Fruit fly (Drosophila melanogaster) whole organism, embryonic: ENCODE results near the gene Syx5.
A peak's percentile ranks its signal among the peaks of the same experiment; 100 is the strongest.

Experiments used
- Atf3 ChIP-seq: fragments of 200-800 bp; sonication (Bioruptor generic); optimal IDR thresholded peaks from 3 replicates; lab custom pipeline; 2016; ENCODE audit warnings: missing biosample characterization, missing genetic modification characterization
- CG1024 ChIP-seq: fragments of 200-800 bp; sonication (Bioruptor generic); IDR thresholded peaks from 2 replicates; pipeline ENCODE4 v1.3.6; 2022; ENCODE audit warnings: missing biosample characterization, missing genetic modification characterization
- CG10979 ChIP-seq: fragments of 200-800 bp; sonication (Bioruptor generic); optimal IDR thresholded peaks from 2 replicates; lab custom pipeline; 2018; ENCODE audit warnings: missing biosample characterization, mild to moderate bottlenecking, missing genetic modification characterization, moderate library complexity
- CG13123 ChIP-seq: fragments of 200-800 bp; sonication (Bioruptor generic); optimal IDR thresholded peaks from 2 replicates; lab custom pipeline; 2016; ENCODE audit warnings: missing biosample characterization, missing genetic modification characterization
- CG15011 ChIP-seq: fragments of 200-800 bp; sonication (Bioruptor generic); optimal IDR thresholded peaks from 3 replicates; lab custom pipeline; 2018; ENCODE audit warnings: missing biosample characterization, mild to moderate bottlenecking, missing genetic modification characterization
- CG1529 ChIP-seq: fragments of 200-800 bp; sonication (Bioruptor generic); optimal IDR thresholded peaks from 3 replicates; lab custom pipeline; 2018; ENCODE audit warnings: missing biosample characterization, missing genetic modification characterization
- CG16863 ChIP-seq: fragments of 200-800 bp; sonication (Bioruptor generic); optimal IDR thresholded peaks from 3 replicates; lab custom pipeline; 2016; ENCODE audit warnings: missing biosample characterization, missing genetic modification characterization
- CG18764 ChIP-seq: fragments of 200-800 bp; sonication (Bioruptor generic); optimal IDR thresholded peaks from 3 replicates; lab custom pipeline; 2016; ENCODE audit warnings: missing biosample characterization, missing genetic modification characterization
- CG32532 ChIP-seq: fragments of 200-800 bp; sonication (Bioruptor generic); IDR thresholded peaks from 2 replicates; pipeline ENCODE4 v1.3.6; 2022; ENCODE audit warnings: missing biosample characterization, missing genetic modification characterization
- CG6272 ChIP-seq: fragments of 200-800 bp; sonication (Bioruptor generic); IDR thresholded peaks from 2 replicates; pipeline ENCODE4 v1.3.6; 2022; ENCODE audit warnings: missing biosample characterization, missing genetic modification characterization
- CG7556 ChIP-seq: fragments of 200-800 bp; sonication (Bioruptor generic); optimal IDR thresholded peaks from 2 replicates; lab custom pipeline; 2017; ENCODE audit warnings: missing biosample characterization, mild to moderate bottlenecking, missing genetic modification characterization
- CG7987 ChIP-seq: fragments of 200-800 bp; sonication (Bioruptor generic); optimal IDR thresholded peaks from 2 replicates; lab custom pipeline; 2018; ENCODE audit warnings: missing biosample characterization, mild to moderate bottlenecking, missing genetic modification characterization, moderate library complexity
- CG9932 ChIP-seq: fragments of 200-800 bp; sonication (Bioruptor generic); IDR thresholded peaks from 2 replicates; pipeline ENCODE4 v1.3.6; 2022; ENCODE audit warnings: missing biosample characterization, missing genetic modification characterization
- D ChIP-seq, 2 experiments: fragments of 200-800 bp in 1 of 2; fragments of >200 bp in 1 of 2; sonication (Bioruptor generic) in 1 of 2; optimal IDR thresholded peaks; 2 replicates in 1 of 2; 3 replicates in 1 of 2; lab custom pipeline; 2017; ENCODE audit warnings: mild to moderate bottlenecking in 1 of 2, missing biosample characterization in 1 of 2, missing genetic modification characterization in 1 of 2, missing genetic modification reagents in 1 of 2
- Dbx ChIP-seq: fragments of 200-800 bp; sonication (Bioruptor generic); IDR thresholded peaks from 3 replicates; pipeline ENCODE4 v1.3.6; 2022; ENCODE audit warnings: missing biosample characterization, missing genetic modification characterization
- Doc3 ChIP-seq: fragments of 200-800 bp; sonication (Bioruptor generic); IDR thresholded peaks from 3 replicates; pipeline ENCODE4 v1.3.6; 2022; ENCODE audit warnings: missing biosample characterization, missing genetic modification characterization; ENCODE audit not compliant: partially characterized antibody
- MESR4 ChIP-seq: fragments of 200-800 bp; sonication (Bioruptor generic); optimal IDR thresholded peaks from 2 replicates; lab custom pipeline; 2018; ENCODE audit warnings: missing biosample characterization, mild to moderate bottlenecking, missing genetic modification characterization, moderate library complexity
- Med ChIP-seq: fragments of 200-800 bp; sonication (Bioruptor generic); peaks from one replicate; lab custom pipeline; 2016; ENCODE audit warnings: missing biosample characterization, missing genetic modification characterization, mild to moderate bottlenecking, inconsistent platforms, moderate library complexity
- Mrtf ChIP-seq: fragments of 200-800 bp; sonication (Bioruptor generic); IDR thresholded peaks from 3 replicates; pipeline ENCODE4 v1.3.6; 2022; ENCODE audit warnings: missing biosample characterization, missing genetic modification characterization
- NFAT ChIP-seq: fragments of 200-800 bp; sonication (Bioruptor generic); IDR thresholded peaks from 2 replicates; pipeline ENCODE4 v1.3.6; 2022; ENCODE audit warnings: missing biosample characterization, missing genetic modification characterization
- Neu2 ChIP-seq: fragments of 200-800 bp; sonication (Bioruptor generic); optimal IDR thresholded peaks from 3 replicates; lab custom pipeline; 2016; ENCODE audit warnings: missing biosample characterization, missing genetic modification characterization, borderline replicate concordance
- Nf-YB ChIP-seq: fragments of 200-800 bp; sonication (Bioruptor generic); optimal IDR thresholded peaks from 3 replicates; lab custom pipeline; 2019; ENCODE audit warnings: missing biosample characterization, mild to moderate bottlenecking, missing genetic modification characterization, moderate library complexity
- Nf-YC ChIP-seq: fragments of 200-800 bp; optimal IDR thresholded peaks from 3 replicates; lab custom pipeline; 2019; ENCODE audit warnings: missing biosample characterization, mild to moderate bottlenecking, missing genetic modification characterization, moderate library complexity
- Opbp ChIP-seq: fragments of 200-800 bp; sonication (Bioruptor generic); IDR thresholded peaks from 3 replicates; pipeline ENCODE4 v1.3.6; 2022; ENCODE audit warnings: missing biosample characterization, missing genetic modification characterization; ENCODE audit not compliant: partially characterized antibody
- PHDP ChIP-seq: fragments of 200-800 bp; sonication (Bioruptor generic); optimal IDR thresholded peaks from 3 replicates; lab custom pipeline; 2018; ENCODE audit warnings: missing biosample characterization, mild to moderate bottlenecking, missing genetic modification characterization, moderate library complexity
- Pdp1 ChIP-seq, 2 experiments: fragments of 200-800 bp; sonication (Bioruptor generic); optimal IDR thresholded peaks; 3 replicates each; lab custom pipeline; 2016; ENCODE audit warnings: missing biosample characterization in 2 of 2, missing genetic modification characterization in 2 of 2, mild to moderate bottlenecking in 1 of 2, moderate library complexity in 1 of 2
- Scr ChIP-seq: fragments of 200-800 bp; sonication (Bioruptor generic); IDR thresholded peaks from 2 replicates; pipeline ENCODE4 v1.3.6; 2022; ENCODE audit warnings: missing biosample characterization, missing genetic modification characterization; ENCODE audit not compliant: partially characterized antibody
- Taf1 ChIP-seq: fragments of 200-800 bp; sonication (Bioruptor generic); IDR thresholded peaks from 2 replicates; pipeline ENCODE4 v1.3.6; 2022; ENCODE audit warnings: missing biosample characterization, missing genetic modification characterization
- YL-1 ChIP-seq: fragments of 200-800 bp; sonication (Bioruptor generic); optimal IDR thresholded peaks from 3 replicates; lab custom pipeline; 2017; ENCODE audit warnings: missing biosample characterization, mild to moderate bottlenecking, missing genetic modification characterization
- ab ChIP-seq: fragments of 200-800 bp; sonication (Bioruptor generic); optimal IDR thresholded peaks from 2 replicates; lab custom pipeline; 2016; ENCODE audit warnings: missing biosample characterization, missing genetic modification characterization
- ara ChIP-seq: fragments of 200-800 bp; sonication (Bioruptor generic); IDR thresholded peaks from 2 replicates; pipeline ENCODE4 v1.3.6; 2022; ENCODE audit warnings: missing biosample characterization, missing genetic modification characterization
- chinmo ChIP-seq: fragments of 200-800 bp; sonication (Bioruptor generic); IDR thresholded peaks from 4 replicates; pipeline ENCODE4 v1.3.6; 2022; ENCODE audit warnings: missing biosample characterization, missing genetic modification characterization; ENCODE audit not compliant: partially characterized antibody
- chm ChIP-seq: fragments of 200-800 bp; sonication (Bioruptor generic); IDR thresholded peaks from 2 replicates; pipeline ENCODE4 v1.3.6; 2022; ENCODE audit warnings: missing biosample characterization, missing genetic modification characterization
- ci ChIP-seq: fragments of 200-800 bp; sonication (Bioruptor generic); IDR thresholded peaks from 3 replicates; pipeline ENCODE4 v1.3.6; 2022; ENCODE audit warnings: missing biosample characterization, missing genetic modification characterization
- crol ChIP-seq: fragments of 200-800 bp; sonication (Bioruptor generic); IDR thresholded peaks from 2 replicates; pipeline ENCODE4 v1.3.6; 2022; ENCODE audit warnings: missing biosample characterization, missing genetic modification characterization
- crp ChIP-seq, 2 experiments: fragments of 200-800 bp; sonication (Bioruptor generic); optimal IDR thresholded peaks; 2 replicates in 1 of 2; 3 replicates in 1 of 2; lab custom pipeline; 2017; ENCODE audit warnings: missing biosample characterization in 2 of 2, missing genetic modification characterization in 2 of 2, mild to moderate bottlenecking in 1 of 2, moderate library complexity in 1 of 2
- gcm ChIP-seq: fragments of 200-800 bp; sonication (Bioruptor generic); optimal IDR thresholded peaks from 2 replicates; lab custom pipeline; 2019; ENCODE audit warnings: missing biosample characterization, mild to moderate bottlenecking, missing genetic modification characterization, moderate library complexity
- nerfin-1 ChIP-seq: fragments of 200-800 bp; sonication (Bioruptor generic); optimal IDR thresholded peaks from 3 replicates; lab custom pipeline; 2019; ENCODE audit warnings: missing biosample characterization, mild to moderate bottlenecking, missing genetic modification characterization, moderate library complexity
- pfk ChIP-seq: fragments of 200-800 bp; sonication (Bioruptor generic); optimal IDR thresholded peaks from 2 replicates; lab custom pipeline; 2018; ENCODE audit warnings: missing biosample characterization, mild to moderate bottlenecking, missing genetic modification characterization, moderate library complexity
- sc ChIP-seq, 3 experiments: fragments of >200 bp in 2 of 3; fragments of 200-800 bp in 1 of 3; sonication (Bioruptor generic) in 1 of 3; optimal IDR thresholded peaks; 2 replicates in 2 of 3; 3 replicates in 1 of 3; lab custom pipeline; 2017; ENCODE audit warnings: mild to moderate bottlenecking in 1 of 3, missing biosample characterization in 1 of 3, missing genetic modification characterization in 1 of 3, missing genetic modification reagents in 1 of 3
- sd ChIP-seq: fragments of 200-800 bp; sonication (Bioruptor generic); optimal IDR thresholded peaks from 3 replicates; lab custom pipeline; 2018; ENCODE audit warnings: missing biosample characterization, mild to moderate bottlenecking, missing genetic modification characterization, moderate library complexity
- twi ChIP-seq: fragments of 200-800 bp; optimal IDR thresholded peaks from 2 replicates; lab custom pipeline; 2019; ENCODE audit warnings: missing biosample characterization, mild to moderate bottlenecking, missing genetic modification characterization, moderate library complexity

Syx5 gene

DNA sequence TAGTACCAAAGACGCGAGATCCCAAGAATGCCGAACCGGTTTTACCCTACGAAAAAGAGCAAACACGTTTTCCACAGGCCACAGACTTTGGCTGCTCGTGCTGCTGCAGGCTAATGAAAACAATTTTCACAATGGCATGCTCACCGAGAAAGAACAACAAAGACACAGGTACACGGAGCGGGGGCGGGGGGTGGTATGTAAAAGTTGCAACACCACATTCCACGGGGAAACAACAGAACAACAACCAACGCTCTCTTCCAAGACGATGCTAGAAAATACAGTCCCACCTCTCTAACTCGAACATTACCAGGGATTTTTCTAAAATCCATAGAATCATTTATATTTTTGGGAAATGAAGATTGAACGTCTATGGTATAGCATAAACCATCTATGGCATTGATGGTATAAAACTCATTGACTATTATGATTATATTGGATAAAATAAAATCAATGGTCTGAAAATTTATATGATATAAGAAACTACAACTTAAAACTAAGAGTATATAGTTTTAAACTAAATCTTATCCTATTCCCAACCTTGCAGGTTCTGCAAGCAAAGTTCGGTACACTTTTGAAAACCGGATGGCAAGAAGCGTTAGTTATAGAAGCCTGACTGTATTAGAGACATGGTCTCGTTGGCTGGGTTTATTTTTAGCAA, 25.6 kb upstream of the Syx5 start (continued):
- TF ChIP-seq CG7556 (GFP tag; lab: Kevin White, UChicago) (peak; percentile 13), Scr (no peak), CG1529 (GFP tag; lab: Kevin White, UChicago) (no peak), ara (no peak), NFAT (GFP tag; lab: Robert Waterston, UW) (no peak), sc (optimal IDR thresholded peaks at IDR 0.05; lab: Kevin White, UChicago) (no peak), sc (GFP tag; optimal IDR thresholded peaks at IDR 0.05; lab: Kevin White, UChicago) (no peak), nerfin-1 (tag; lab: Kevin White, UChicago) (no peak), Taf1 (GFP tag; lab: Robert Waterston, UW) (no peak), CG6272 (GFP tag; lab: Robert Waterston, UW) (no peak), CG18764 (GFP tag; lab: Kevin White, UChicago) (no peak), MESR4 (no peak)
- TF ChIP-seq, all 482 proteins: peak for 45

DNA sequence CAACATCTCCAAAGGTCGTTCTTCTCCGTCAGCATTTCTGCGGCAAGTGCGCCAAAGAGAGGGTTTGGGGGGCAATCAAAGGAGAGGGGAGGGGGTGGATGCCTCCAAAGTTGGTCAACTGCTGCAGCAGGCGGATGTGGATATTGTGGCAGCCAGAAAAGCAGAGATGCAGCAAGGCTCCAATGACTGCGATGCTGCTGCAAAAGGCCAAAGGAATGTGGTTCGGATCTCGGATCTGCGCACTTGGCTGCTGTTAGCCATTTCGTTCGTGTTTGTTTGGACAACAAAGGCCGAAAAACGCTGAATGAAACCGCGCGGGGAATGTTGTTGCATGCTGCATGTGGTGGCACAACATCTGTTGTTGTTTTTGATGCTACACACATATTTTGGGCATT, 25.1 kb upstream of the Syx5 start:
- TF ChIP-seq CG9932 (GFP tag; lab: Robert Waterston, UW): no peak
- TF ChIP-seq sd: peak; percentile 13
- 0 out of 3 replicates have a peak, but pooled peaks have one; percentile 22 for TF ChIP-seq Opbp
- peak; percentile 58 for TF ChIP-seq D (optimal IDR thresholded peaks at IDR 0.05; lab: Kevin White, UChicago)
- TF ChIP-seq D (GFP tag; optimal IDR thresholded peaks at IDR 0.05; lab: Kevin White, UChicago): no peak
- no peak for TF ChIP-seq gcm
- peak; percentile 24 for TF ChIP-seq pfk (GFP tag; lab: Kevin White, UChicago)
- 0 out of 4 replicates have a peak, but pooled peaks have one; percentile 23 for TF ChIP-seq chinmo
- TF ChIP-seq crol (GFP tag; lab: Robert Waterston, UW): peak; percentile 44
- TF ChIP-seq twi (tag; lab: Kevin White, UChicago): peak; percentile 82

DNA sequence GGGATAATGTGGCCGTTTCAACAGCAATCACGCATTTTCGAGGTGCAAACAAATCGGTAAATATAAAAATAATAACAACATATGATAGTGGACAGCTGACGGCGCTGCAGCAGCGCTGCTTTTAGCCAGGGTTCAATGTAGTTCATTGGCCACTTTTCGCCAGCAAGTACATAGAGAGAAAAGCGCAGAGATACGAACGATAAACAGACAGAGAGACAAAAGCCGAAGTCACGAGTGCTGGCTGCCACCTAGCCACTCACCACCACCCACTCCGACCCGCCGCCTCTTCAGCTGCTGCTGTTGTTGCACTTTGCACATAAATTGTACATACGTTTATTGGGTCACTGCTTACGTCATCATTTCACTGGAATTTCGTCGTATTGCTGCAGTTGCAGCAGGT, 24.3 kb upstream of the Syx5 start:
- TF ChIP-seq Med (peak; percentile 55), crp (GFP tag; optimal IDR thresholded peaks at IDR 0.05; lab: Kevin White, UChicago) (peak; percentile 9 to 33), ci (GFP tag; lab: Robert Waterston, UW) (peak; percentile 53; the same call in 1 of the 3 replicates), Pdp1 (GFP tag; optimal IDR thresholded peaks at IDR 0.05; lab: Kevin White, UChicago) (peak in 1 of 2 experiments; percentile 44), Doc3 (GFP tag; lab: Robert Waterston, UW) (no peak)
- TF ChIP-seq, all 482 proteins: peak for 4

DNA sequence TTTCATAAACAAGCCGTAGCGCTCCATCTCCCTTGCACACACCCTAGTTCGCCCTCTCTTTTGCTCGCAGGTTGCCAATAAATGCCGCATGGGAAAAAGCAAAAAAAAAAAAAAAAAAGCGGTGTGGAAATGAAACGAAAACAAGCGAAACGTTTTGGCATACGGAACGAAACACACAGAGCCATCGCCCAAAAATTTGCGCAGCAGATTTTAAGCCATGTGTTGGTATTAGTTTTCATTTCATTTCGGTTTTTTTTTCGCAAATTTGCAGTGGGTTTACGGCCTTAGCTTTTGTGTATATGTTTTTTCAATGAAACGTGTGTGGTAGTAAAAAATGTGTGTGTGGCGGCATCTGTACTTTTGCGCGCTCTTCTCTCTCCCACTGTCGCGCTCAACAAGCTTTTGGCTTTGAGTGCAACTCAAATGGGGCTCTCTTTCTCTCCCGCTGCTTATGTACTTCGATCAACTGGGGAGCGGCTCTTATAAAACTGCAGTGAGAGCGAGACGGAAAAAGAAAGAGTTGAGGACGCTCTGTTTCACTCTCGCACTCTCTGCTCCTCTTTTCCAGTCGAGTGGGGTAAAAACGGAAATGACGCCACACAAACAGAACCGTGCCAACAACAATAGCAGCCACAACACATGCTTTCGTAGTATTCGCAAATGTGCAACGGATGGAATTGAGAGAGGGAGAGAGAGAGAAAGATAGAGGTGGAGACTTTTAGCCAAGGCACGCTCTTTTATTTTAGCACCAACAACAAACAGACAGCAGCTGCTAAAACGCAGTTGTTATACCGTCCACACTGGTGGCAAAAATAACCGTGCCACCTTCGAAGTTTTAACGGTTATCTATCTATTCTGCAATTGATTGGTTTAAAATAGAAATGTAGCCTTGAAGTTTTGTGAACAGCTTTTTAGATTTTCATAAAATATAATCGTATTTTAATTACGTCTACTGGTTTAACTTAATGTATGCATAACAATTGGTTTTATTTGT, 22.5 kb upstream of the Syx5 start:
- TF ChIP-seq CG32532 (GFP tag; lab: Robert Waterston, UW) (no peak), PHDP (tag; lab: Kevin White, UChicago) (peak; percentile 60), Neu2 (GFP tag; lab: Kevin White, UChicago) (no peak), CG13123 (GFP tag; lab: Kevin White, UChicago) (no peak), ab (GFP tag; lab: Kevin White, UChicago) (no peak), Atf3 (GFP tag; lab: Kevin White, UChicago) (no peak), CG1024 (GFP tag; lab: Robert Waterston, UW) (no peak), Mrtf (GFP tag; lab: Robert Waterston, UW) (no peak), YL-1 (no peak), Nf-YC (peak; percentile 1), Dbx (GFP tag; lab: Robert Waterston, UW) (no peak), CG10979 (tag; lab: Kevin White, UChicago) (no peak), CG7987 (GFP tag; lab: Kevin White, UChicago) (peak; percentile 72), chm (GFP tag; lab: Robert Waterston, UW) (no peak), Nf-YB (peak; percentile 18), CG15011 (GFP tag; lab: Kevin White, UChicago) (no peak), NFAT (GFP tag; lab: Robert Waterston, UW) (no peak), CG16863 (GFP tag; lab: Kevin White, UChicago) (peak; percentile 5)
